Worm (Caenorhabditis elegans) whole organism, L4/young adult: Measurements from ENCODE around the gene srh-270.

Source experiments
- W03F9.2 ChIP-seq: fragments of 150-350 bp; optimal IDR thresholded peaks from 2 replicates; lab custom pipeline; 2014; ENCODE audit warnings: missing biosample characterization, missing genetic modification characterization
- him-1 ChIP-seq: sonication (generic microtip); optimal IDR thresholded peaks from 2 replicates; lab custom pipeline; 2016; ENCODE audit warnings: missing genotype, missing genetic modification reagents, missing genetic modification characterization, missing compliant biosample characterization

- TF ChIP-seq W03F9.2 (tag; lab: Kevin White, UChicago) (no peak), him-1 (tag; lab: Kevin White, UChicago) (no peak)
Observed at ce11 chrV:2884411-2884810, 23.0 kb upstream of the srh-270 start, which contains the start of gene sre-24.
